Worm (Caenorhabditis elegans) whole organism, young adult: ENCODE measurements around the gene sas-7.

Source experiments
- F33H1.4 ChIP-seq: fragments of 200-800 bp; sonication (Bioruptor generic); IDR thresholded peaks from 2 replicates; pipeline ENCODE4 v1.3.6; 2022; ENCODE audit warnings: missing genetic modification reagents, missing genetic modification characterization, missing compliant biosample characterization
- attf-3 ChIP-seq: fragments of 200-800 bp; sonication (Bioruptor generic); conservative IDR thresholded peaks from 2 replicates; pipeline ENCODE4 v1.3.6; 2022; ENCODE audit warnings: missing genetic modification reagents, missing genetic modification characterization, missing compliant biosample characterization
- ceh-40 ChIP-seq: fragments of 200-800 bp; sonication (Bioruptor generic); IDR thresholded peaks from 2 replicates; pipeline ENCODE4 v1.3.6; 2022; ENCODE audit warnings: missing genetic modification characterization, missing compliant biosample characterization
- ceh-79 ChIP-seq: sonication (generic microtip); optimal IDR thresholded peaks from 2 replicates; lab custom pipeline; 2017; ENCODE audit warnings: mild to moderate bottlenecking, missing genetic modification characterization, missing compliant biosample characterization
- ets-4 ChIP-seq: fragments of 200-800 bp; sonication (Bioruptor generic); optimal IDR thresholded peaks from 2 replicates; lab custom pipeline; 2018; ENCODE audit warnings: mild to moderate bottlenecking, missing genetic modification characterization, missing compliant biosample characterization
- pbrm-1 ChIP-seq: fragments of 200-800 bp; sonication (Bioruptor generic); IDR thresholded peaks from 2 replicates; pipeline ENCODE4 v1.3.6; 2022; ENCODE audit warnings: missing genetic modification reagents, missing genetic modification characterization, missing compliant biosample characterization
- ztf-18 ChIP-seq: sonication (generic microtip); optimal IDR thresholded peaks from 2 replicates; lab custom pipeline; 2016; ENCODE audit warnings: missing genotype, mild to moderate bottlenecking, missing genetic modification characterization, missing compliant biosample characterization

DNA sequence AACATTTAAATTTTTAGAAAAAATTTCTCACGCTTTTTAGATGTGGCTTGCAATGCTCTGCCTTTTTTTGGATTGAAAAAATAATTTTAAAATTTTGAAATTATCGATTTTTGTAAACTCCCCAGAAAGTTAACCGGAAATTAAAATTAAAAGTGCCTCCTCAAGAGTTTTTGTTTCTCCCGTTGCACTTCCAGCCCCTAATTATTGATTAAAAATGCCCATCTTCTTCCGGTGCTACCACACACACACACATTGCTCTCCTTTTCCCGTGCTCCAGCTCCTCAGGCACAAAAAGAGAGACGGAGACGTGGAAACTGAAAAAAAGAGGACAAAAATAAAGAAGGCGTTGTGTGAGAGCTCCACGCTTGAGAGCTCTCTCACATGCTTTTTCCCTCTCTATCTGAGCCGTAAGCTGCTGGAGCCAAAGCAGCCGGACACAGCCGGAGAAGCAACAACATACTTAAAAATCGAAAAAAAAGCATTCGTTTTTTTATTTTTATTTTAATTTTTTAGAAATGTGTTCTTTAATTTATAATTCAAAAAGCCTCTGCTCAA, 46.6 kb downstream of the sas-7 start:
- TF ChIP-seq attf-3 (GFP tag; lab: Robert Waterston, UW) = no peak
- TF ChIP-seq ztf-18 (tag; lab: Kevin White, UChicago) = no peak
- TF ChIP-seq F33H1.4 (GFP tag; lab: Robert Waterston, UW) = no peak
- TF ChIP-seq ceh-40 (GFP tag; lab: Robert Waterston, UW) = no peak
- no peak for TF ChIP-seq ceh-79 (tag; lab: Kevin White, UChicago)
- TF ChIP-seq pbrm-1 (GFP tag; lab: Robert Waterston, UW) = no peak
- no peak for TF ChIP-seq ets-4
